Fruit fly (Drosophila melanogaster) whole organism, prepupa: ENCODE measurements around the gene Dbp73D.

Source experiments
- CG16779 ChIP-seq: fragments of 200-800 bp; sonication (Bioruptor generic); optimal IDR thresholded peaks from 3 replicates; lab custom pipeline; 2017; ENCODE audit warnings: missing biosample characterization, mild to moderate bottlenecking, missing genetic modification characterization
- CG6808 ChIP-seq: fragments of 200-800 bp; sonication (Bioruptor generic); optimal IDR thresholded peaks from 3 replicates; lab custom pipeline; 2017; ENCODE audit warnings: missing biosample characterization, missing genetic modification characterization, mild to moderate bottlenecking, moderate library complexity, missing genetic modification reagents
- CG9139 ChIP-seq: fragments of 200-800 bp; sonication (Bioruptor generic); optimal IDR thresholded peaks from 3 replicates; lab custom pipeline; 2017; ENCODE audit warnings: missing biosample characterization, mild to moderate bottlenecking, missing genetic modification characterization
- Ets21C ChIP-seq: fragments of 200-800 bp; sonication (Bioruptor generic); optimal IDR thresholded peaks from 3 replicates; lab custom pipeline; 2016; ENCODE audit warnings: missing biosample characterization, missing genetic modification characterization
- Hr39 ChIP-seq: fragments of 200-800 bp; sonication (Bioruptor generic); optimal IDR thresholded peaks from 2 replicates; lab custom pipeline; 2016; ENCODE audit warnings: missing biosample characterization, missing genetic modification characterization
- Hr4 ChIP-seq: fragments of 200-800 bp; sonication (Bioruptor generic); optimal IDR thresholded peaks from 3 replicates; lab custom pipeline; 2016; ENCODE audit warnings: missing biosample characterization, missing genetic modification characterization
- Smox ChIP-seq: fragments of 200-800 bp; sonication (Bioruptor generic); optimal IDR thresholded peaks from 3 replicates; lab custom pipeline; 2016; ENCODE audit warnings: missing biosample characterization, missing genetic modification characterization
- Sox102F ChIP-seq: fragments of 200-800 bp; sonication (Bioruptor generic); optimal IDR thresholded peaks from 2 replicates; lab custom pipeline; 2016; ENCODE audit warnings: missing biosample characterization, mild to moderate bottlenecking, missing genetic modification characterization
- achi ChIP-seq: fragments of 200-800 bp; sonication (Bioruptor generic); optimal IDR thresholded peaks from 3 replicates; lab custom pipeline; 2016; ENCODE audit warnings: missing biosample characterization, missing genetic modification characterization

dm6 chr3L:16713446-16714192 is 17.0 kb downstream of the Dbp73D start:
- TF ChIP-seq achi (GFP tag; lab: Kevin White, UChicago) (no peak), Smox (GFP tag; lab: Kevin White, UChicago) (no peak), Sox102F (GFP tag; lab: Kevin White, UChicago) (no peak), CG16779 (no peak), Ets21C (GFP tag; lab: Kevin White, UChicago) (no peak), CG9139 (GFP tag; lab: Kevin White, UChicago) (no peak), CG6808 (GFP tag; lab: Kevin White, UChicago) (no peak), Hr4 (no peak), Hr39 (GFP tag; lab: Kevin White, UChicago) (no peak)
